Worm (Caenorhabditis elegans): Measurements from ENCODE around the gene let-92.

The let-92 gene

DNA sequence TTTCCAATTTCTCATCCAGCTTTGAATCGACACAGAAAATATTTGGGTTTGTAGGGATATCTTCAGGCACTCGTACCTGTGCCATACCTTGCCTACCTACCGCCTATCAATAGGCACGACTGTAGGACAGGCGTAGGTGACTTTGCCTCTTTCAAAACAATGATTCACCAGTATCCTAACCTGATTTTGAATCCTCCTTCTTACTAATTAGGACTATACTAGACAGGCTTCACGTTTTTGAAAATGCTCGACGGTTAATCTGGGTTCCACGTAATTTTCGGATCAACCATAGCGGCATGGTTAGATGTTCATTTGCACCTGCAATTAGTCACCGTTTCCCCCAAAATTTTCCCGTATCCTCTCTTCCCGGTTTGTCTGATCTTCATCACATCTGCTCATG, 10.2 kb downstream of the let-92 start:
- TF ChIP-seq skn-1 (tag; optimal IDR thresholded peaks at IDR 0.05), result no peak
- no peak for TF ChIP-seq aly-2 (tag; optimal IDR thresholded peaks at IDR 0.05)
- no peak for TF ChIP-seq C34F6.9 (tag; optimal IDR thresholded peaks at IDR 0.05)
- no peak for TF ChIP-seq elt-3 (tag; optimal IDR thresholded peaks at IDR 0.05)
- no peak for TF ChIP-seq nhr-25 (tag; optimal IDR thresholded peaks at IDR 0.05)
- no peak for TF ChIP-seq Y55F3AM.14 (GFP tag; optimal IDR thresholded peaks at IDR 0.05)
- no peak for TF ChIP-seq nhr-10 (tag; optimal IDR thresholded peaks at IDR 0.05)
- no peak for TF ChIP-seq nhr-6 (tag; optimal IDR thresholded peaks at IDR 0.05)

DNA sequence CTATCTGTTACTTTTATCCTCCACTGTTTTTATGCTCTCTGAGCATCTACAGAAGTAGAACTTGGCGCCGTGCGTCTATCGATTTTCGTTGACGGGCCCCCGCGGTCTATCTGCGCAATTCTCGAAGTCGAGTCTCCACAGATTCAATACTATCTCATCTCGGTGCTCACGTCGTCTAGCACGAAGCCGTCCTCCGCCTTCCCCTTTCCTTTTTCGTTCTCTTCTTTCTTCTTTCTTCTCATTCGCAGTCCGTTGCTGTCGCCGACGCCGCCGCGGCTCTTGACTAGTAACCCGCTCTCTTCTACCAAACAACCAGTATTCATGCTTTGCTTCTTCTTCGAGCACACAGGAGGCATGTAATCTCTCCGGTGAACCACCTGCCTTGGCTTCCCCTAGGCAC, 12.8 kb downstream of the let-92 start:
- TF ChIP-seq nhr-129 (tag; optimal IDR thresholded peaks at IDR 0.05) (peak; percentile 16), F13H6.1 (tag; optimal IDR thresholded peaks at IDR 0.05) (peak; percentile 8), lin-13 (GFP tag; optimal IDR thresholded peaks at IDR 0.05) (peak; percentile 11), egl-27 (tag; optimal IDR thresholded peaks at IDR 0.05) (no peak), sma-3 (GFP tag; optimal IDR thresholded peaks at IDR 0.05) (no peak), zag-1 (tag; optimal IDR thresholded peaks at IDR 0.05) (peak; percentile 5), crh-2 (tag; optimal IDR thresholded peaks at IDR 0.05) (no peak), snpc-4 (tag; optimal IDR thresholded peaks at IDR 0.05) (peak; percentile 4), lsy-2 (tag; optimal IDR thresholded peaks at IDR 0.05) (peak in 1 of 2 experiments; percentile 61), fos-1 (tag; optimal IDR thresholded peaks at IDR 0.05) (peak; percentile 19), C34F6.9 (tag; optimal IDR thresholded peaks at IDR 0.05) (peak; percentile 65), unc-55 (GFP tag; optimal IDR thresholded peaks at IDR 0.05) (peak; percentile 50), lin-11 (tag; optimal IDR thresholded peaks at IDR 0.05) (peak; percentile 37), unc-62 (GFP tag; optimal IDR thresholded peaks at IDR 0.05) (no peak), nhr-237 (tag; optimal IDR thresholded peaks at IDR 0.05) (no peak), skn-1 (tag; optimal IDR thresholded peaks at IDR 0.05) (no peak), Y55F3AM.14 (GFP tag; optimal IDR thresholded peaks at IDR 0.05) (no peak)

ce11 chrIV:11871898-11872297, 13.7 kb downstream of the let-92 start:
- TF ChIP-seq unc-62 (GFP tag; optimal IDR thresholded peaks at IDR 0.05) (no peak), nhr-6 (tag; optimal IDR thresholded peaks at IDR 0.05) (no peak), nhr-21 (tag; optimal IDR thresholded peaks at IDR 0.05) (no peak), ztf-11 (tag; optimal IDR thresholded peaks at IDR 0.05) (no peak), sma-9 (GFP tag; optimal IDR thresholded peaks at IDR 0.05) (no peak), sma-9 (tag; optimal IDR thresholded peaks at IDR 0.05) (no peak), nhr-12 (tag; optimal IDR thresholded peaks at IDR 0.05) (no peak), lin-11 (tag; optimal IDR thresholded peaks at IDR 0.05) (no peak), fos-1 (tag; optimal IDR thresholded peaks at IDR 0.05) (no peak)

ce11 chrIV:11877674-11878073, 19.4 kb downstream of the let-92 start, which contains the start of gene pph-2:
Gene pph-2 (minus strand): TSS chrIV:11877774.
- TF ChIP-seq ztf-11 (tag; optimal IDR thresholded peaks at IDR 0.05) (no peak), nhr-237 (tag; optimal IDR thresholded peaks at IDR 0.05) (no peak), elt-3 (tag; optimal IDR thresholded peaks at IDR 0.05) (no peak), lin-13 (GFP tag; optimal IDR thresholded peaks at IDR 0.05) (no peak), zag-1 (tag; optimal IDR thresholded peaks at IDR 0.05) (no peak), sma-9 (GFP tag; optimal IDR thresholded peaks at IDR 0.05) (no peak), sma-9 (tag; optimal IDR thresholded peaks at IDR 0.05) (no peak), nhr-25 (tag; optimal IDR thresholded peaks at IDR 0.05) (no peak), lin-39 (tag; optimal IDR thresholded peaks at IDR 0.05) (no peak), R02D3.7 (tag; optimal IDR thresholded peaks at IDR 0.05) (no peak), fos-1 (tag; optimal IDR thresholded peaks at IDR 0.05) (no peak), C34F6.9 (tag; optimal IDR thresholded peaks at IDR 0.05) (no peak), ceh-16 (tag; optimal IDR thresholded peaks at IDR 0.05) (no peak), sma-3 (GFP tag; optimal IDR thresholded peaks at IDR 0.05) (no peak), blmp-1 (tag; optimal IDR thresholded peaks at IDR 0.05; ENCODE audit: insufficient read depth) (no peak), crh-2 (tag; optimal IDR thresholded peaks at IDR 0.05) (no peak), nhr-12 (tag; optimal IDR thresholded peaks at IDR 0.05) (no peak)

ce11 chrIV:11878249-11878648, 20.0 kb downstream of the let-92 start, which contains the start of gene cutl-27:
Gene cutl-27 (plus strand): TSS chrIV:11878549.
- no peak for TF ChIP-seq fos-1 (tag; optimal IDR thresholded peaks at IDR 0.05)

ce11 chrIV:11882534-11882933, 24.3 kb downstream of the let-92 start:
- no peak for TF ChIP-seq nhr-21 (tag; optimal IDR thresholded peaks at IDR 0.05)
- peak; percentile 73 for TF ChIP-seq ceh-16 (tag; optimal IDR thresholded peaks at IDR 0.05)
- TF ChIP-seq elt-1 (tag; optimal IDR thresholded peaks at IDR 0.05), result peak; percentile 67
- TF ChIP-seq sma-9 (GFP tag; optimal IDR thresholded peaks at IDR 0.05), result peak; percentile 58
- no peak for TF ChIP-seq sma-9 (tag; optimal IDR thresholded peaks at IDR 0.05)
